Worm (Caenorhabditis elegans) whole organism, mixed stage, embryonic: ENCODE measurements around the gene R02D1.2.

ENCODE experiments used
- elt-3 ChIP-seq: fragments of 150-350 bp; optimal IDR thresholded peaks from 2 replicates; lab custom pipeline; 2014; ENCODE audit warnings: missing biosample characterization, missing genetic modification characterization
- hlh-1 ChIP-seq: fragments of 150-350 bp; optimal IDR thresholded peaks from 2 replicates; lab custom pipeline; 2014; ENCODE audit warnings: missing biosample characterization, missing genetic modification reagents, missing genetic modification characterization
- lin-13 ChIP-seq: fragments of 150-350 bp; optimal IDR thresholded peaks from 2 replicates; lab custom pipeline; 2014; ENCODE audit warnings: missing biosample characterization, missing genetic modification characterization
- lsy-2 ChIP-seq: fragments of 150-350 bp; optimal IDR thresholded peaks from 2 replicates; lab custom pipeline; 2014; ENCODE audit warnings: missing biosample characterization, missing genetic modification characterization
- mep-1 ChIP-seq: fragments of 150-350 bp; optimal IDR thresholded peaks from 2 replicates; lab custom pipeline; 2017; ENCODE audit warnings: missing biosample characterization, missing genetic modification reagents, missing genetic modification characterization, inconsistent platforms
- nhr-12 ChIP-seq: fragments of 150-350 bp; optimal IDR thresholded peaks from 2 replicates; lab custom pipeline; 2014; ENCODE audit warnings: missing biosample characterization, missing genetic modification characterization
- nhr-237 ChIP-seq: fragments of 150-350 bp; optimal IDR thresholded peaks from 2 replicates; lab custom pipeline; 2014; ENCODE audit warnings: missing biosample characterization, missing genetic modification characterization
- nhr-76 ChIP-seq: sonication (generic microtip); optimal IDR thresholded peaks from 2 replicates; lab custom pipeline; 2017; ENCODE audit warnings: missing biosample characterization, missing genetic modification characterization
- pha-4 ChIP-seq: fragments of 150-350 bp; optimal IDR thresholded peaks from 2 replicates; lab custom pipeline; 2018; ENCODE audit warnings: missing biosample characterization, missing genetic modification reagents, missing genetic modification characterization
- snpc-4 ChIP-seq: fragments of 150-350 bp; optimal IDR thresholded peaks from 2 replicates; lab custom pipeline; 2014; ENCODE audit warnings: missing biosample characterization, missing genetic modification characterization
- tbx-8 ChIP-seq: fragments of 200-800 bp; sonication (Bioruptor generic); optimal IDR thresholded peaks from 2 replicates; lab custom pipeline; 2018; ENCODE audit warnings: mild to moderate bottlenecking, missing genetic modification characterization, moderate library complexity, missing compliant biosample characterization
- unc-62 ChIP-seq: fragments of 150-350 bp; optimal IDR thresholded peaks from 2 replicates; lab custom pipeline; 2014; ENCODE audit warnings: missing biosample characterization, missing genetic modification reagents, missing genetic modification characterization

DNA sequence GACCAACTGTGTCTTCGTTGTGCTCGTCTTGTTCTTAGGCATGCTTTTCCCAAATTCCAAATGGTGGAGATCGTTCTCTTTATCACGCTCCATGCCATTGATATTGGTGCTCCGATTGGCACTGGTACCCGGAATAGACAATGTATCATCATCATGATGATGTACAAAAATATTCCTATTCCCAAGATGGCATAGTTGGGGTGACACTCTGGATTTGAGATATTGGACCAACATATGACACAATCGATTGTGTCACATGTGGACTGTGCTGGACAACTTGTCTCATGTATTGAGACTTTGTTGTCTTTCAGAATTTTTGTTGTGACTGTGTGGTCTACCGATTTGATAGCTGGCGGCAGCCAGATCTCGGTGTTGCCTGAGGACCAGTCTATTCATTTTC lies 18.4 kb downstream of the R02D1.2 start:
- TF ChIP-seq tbx-8 (GFP tag; lab: Kevin White, UChicago) (no peak), nhr-237 (tag; lab: Kevin White, UChicago) (no peak), snpc-4 (tag; lab: Kevin White, UChicago) (no peak), unc-62 (no peak), pha-4 (tag; lab: Kevin White, UChicago) (no peak), lin-13 (tag; lab: Kevin White, UChicago) (no peak), nhr-76 (no peak), nhr-12 (tag; lab: Kevin White, UChicago) (no peak), elt-3 (tag; lab: Kevin White, UChicago) (no peak), lsy-2 (tag; lab: Kevin White, UChicago) (no peak), hlh-1 (tag; lab: Kevin White, UChicago) (no peak), mep-1 (tag; lab: Kevin White, UChicago) (no peak)
